Worm (Caenorhabditis elegans): ENCODE data around the gene F56A8.9.

Gene F56A8.9

ce11 chrIII:13298722-13299431 is 44.4 kb downstream of the F56A8.9 start, which contains the start of gene pgm-2:
pgm-2 (plus strand) TSS chrIII:13299378.
- no peak for TF ChIP-seq pqm-1 (tag; optimal IDR thresholded peaks at IDR 0.05)
- TF ChIP-seq nhr-25 (tag; optimal IDR thresholded peaks at IDR 0.05): peak; percentile 76
- TF ChIP-seq elt-2 (tag; optimal IDR thresholded peaks at IDR 0.05): peak; percentile 77
- TF ChIP-seq nhr-23 (tag; optimal IDR thresholded peaks at IDR 0.05): peak; percentile 24
- peak; percentile 22 for TF ChIP-seq pha-4 (tag; optimal IDR thresholded peaks at IDR 0.05)
- TF ChIP-seq ceh-9 (tag; optimal IDR thresholded peaks at IDR 0.05): no peak
- TF ChIP-seq elt-1 (tag; optimal IDR thresholded peaks at IDR 0.05): peak; percentile 23
- no peak for TF ChIP-seq egl-27 (tag; optimal IDR thresholded peaks at IDR 0.05)
- no peak for TF ChIP-seq skn-1 (tag; optimal IDR thresholded peaks at IDR 0.05)

ce11 chrIII:13301983-13302382 is 47.5 kb downstream of the F56A8.9 start:
- TF ChIP-seq ceh-9 (tag; optimal IDR thresholded peaks at IDR 0.05): no peak

- TF ChIP-seq jun-1 (tag; optimal IDR thresholded peaks at IDR 0.05): no peak
- TF ChIP-seq nhr-77 (tag; optimal IDR thresholded peaks at IDR 0.05): no peak
- TF ChIP-seq nhr-76 (tag; optimal IDR thresholded peaks at IDR 0.05): no peak
- no peak for TF ChIP-seq sea-2 (GFP tag; optimal IDR thresholded peaks at IDR 0.05)
- no peak for TF ChIP-seq pqm-1 (tag; optimal IDR thresholded peaks at IDR 0.05)
- no peak for TF ChIP-seq fos-1 (tag; optimal IDR thresholded peaks at IDR 0.05)
- TF ChIP-seq ceh-82 (tag; optimal IDR thresholded peaks at IDR 0.05): no peak
- no peak for TF ChIP-seq lin-15B (tag; optimal IDR thresholded peaks at IDR 0.05)
- TF ChIP-seq snpc-4 (tag; optimal IDR thresholded peaks at IDR 0.05): no peak
- TF ChIP-seq ztf-11 (tag; optimal IDR thresholded peaks at IDR 0.05): no peak
- TF ChIP-seq egl-5 (tag; optimal IDR thresholded peaks at IDR 0.05): no peak
- TF ChIP-seq elt-1 (tag; optimal IDR thresholded peaks at IDR 0.05): no peak
- no peak for TF ChIP-seq unc-39 (tag; optimal IDR thresholded peaks at IDR 0.05)
- TF ChIP-seq nhr-237 (tag; optimal IDR thresholded peaks at IDR 0.05): no peak
- TF ChIP-seq elt-3 (tag; optimal IDR thresholded peaks at IDR 0.05): no peak
- TF ChIP-seq nhr-12 (tag; optimal IDR thresholded peaks at IDR 0.05): no peak
Observed at ce11 chrIII:13302578-13302977, 48.1 kb downstream of the F56A8.9 start.

ce11 chrIII:13305537-13305936 is 51.1 kb downstream of the F56A8.9 start:
- no peak for TF ChIP-seq egl-5 (tag; optimal IDR thresholded peaks at IDR 0.05)
- TF ChIP-seq elt-1 (tag; optimal IDR thresholded peaks at IDR 0.05): no peak
- no peak for TF ChIP-seq ceh-16 (tag; optimal IDR thresholded peaks at IDR 0.05)
- no peak for TF ChIP-seq fkh-10 (GFP tag; optimal IDR thresholded peaks at IDR 0.05)
- TF ChIP-seq nhr-28 (tag; optimal IDR thresholded peaks at IDR 0.05): no peak
- TF ChIP-seq daf-12 (tag; optimal IDR thresholded peaks at IDR 0.05): no peak
- TF ChIP-seq jun-1 (tag; optimal IDR thresholded peaks at IDR 0.05): no peak
- TF ChIP-seq skn-1 (tag; optimal IDR thresholded peaks at IDR 0.05): no peak
- TF ChIP-seq ztf-11 (tag; optimal IDR thresholded peaks at IDR 0.05): no peak
- TF ChIP-seq mdl-1 (tag; optimal IDR thresholded peaks at IDR 0.05): no peak
- no peak for TF ChIP-seq nhr-77 (tag; optimal IDR thresholded peaks at IDR 0.05)
- no peak for TF ChIP-seq tbx-2 (tag; optimal IDR thresholded peaks at IDR 0.05)
- TF ChIP-seq lsy-12 (tag; optimal IDR thresholded peaks at IDR 0.05): no peak
- no peak for TF ChIP-seq nhr-76 (tag; optimal IDR thresholded peaks at IDR 0.05)
- no peak for TF ChIP-seq nhr-237 (tag; optimal IDR thresholded peaks at IDR 0.05)
- TF ChIP-seq ama-1 (optimal IDR thresholded peaks at IDR 0.05): no peak
- TF ChIP-seq aly-2 (tag; optimal IDR thresholded peaks at IDR 0.05): no peak

Data from whole organism, L3 larva.